Fruit fly (Drosophila melanogaster) S2 (cell line): ENCODE data around the gene Usp32.

Experiments used
- CG8478 ChIP-seq: fragments of >200 bp; optimal IDR thresholded peaks from 2 replicates; lab custom pipeline; 2018
- CTCF ChIP-seq, 2 experiments: fragments of >200 bp; optimal IDR thresholded peaks; 2 replicates each; lab custom pipeline; 2018

dm6 chr3L:19846960-19847359 is 24.0 kb upstream of the Usp32 start:
- TF ChIP-seq CG8478 (no peak), CTCF (optimal IDR thresholded peaks at IDR 0.05; lab: Kevin White, UChicago) (no peak)
